Fruit fly (Drosophila melanogaster): ENCODE measurements around the gene CG31041.

CG31041 gene

DNA sequence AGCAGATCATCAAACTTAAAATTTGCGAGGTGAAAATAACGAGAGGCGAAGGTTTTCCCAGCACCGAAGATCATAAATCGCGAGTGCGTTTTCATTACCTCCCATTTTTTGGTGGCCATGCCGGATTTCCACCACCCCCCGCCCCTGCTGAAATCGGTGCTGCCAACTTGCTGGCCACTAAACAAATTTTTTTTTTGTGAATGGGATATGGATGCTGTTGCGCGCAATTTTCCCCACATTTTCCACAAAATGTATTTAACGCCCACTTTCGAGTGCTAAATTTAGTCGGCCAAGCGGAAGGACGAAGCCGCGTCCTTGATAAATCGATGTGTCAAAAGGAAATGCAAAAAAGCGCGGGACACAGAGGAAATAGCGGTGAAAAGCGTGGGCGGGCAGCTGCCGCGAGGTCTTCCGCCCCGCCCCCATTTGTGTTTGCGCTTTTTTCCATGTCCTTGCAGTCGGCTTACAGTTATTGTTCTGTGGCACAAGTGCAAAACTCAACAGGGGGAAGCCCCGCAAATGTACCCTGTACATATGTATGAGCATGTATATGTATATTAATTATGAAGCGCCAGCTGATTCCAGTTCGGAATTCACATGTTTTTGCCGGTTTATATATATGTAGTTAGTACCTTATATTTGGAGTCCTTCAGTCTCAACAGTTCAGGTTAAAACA lies 1.6 kb upstream of the CG31041 start:
- TF ChIP-seq Eip78C (GFP tag) = peak; percentile 50
- TF ChIP-seq CG10631 (GFP tag; optimal IDR thresholded peaks at IDR 0.05) = no peak
- peak; percentile 7 for TF ChIP-seq CG11762 (GFP tag; optimal IDR thresholded peaks at IDR 0.05; ENCODE audit: insufficient read depth)
- 0 out of 3 replicates have a peak, but pooled peaks have one; percentile 36 for TF ChIP-seq CG6163 (GFP tag; IDR thresholded peaks at IDR 0.05)
- TF ChIP-seq svp (GFP tag) = peak; percentile 55
- TF ChIP-seq eg (GFP tag; IDR thresholded peaks at IDR 0.05) = peak; percentile 40; the same call in 1 of the 3 replicates
- TF ChIP-seq CG3032 (tag; optimal IDR thresholded peaks at IDR 0.05) = no peak

DNA sequence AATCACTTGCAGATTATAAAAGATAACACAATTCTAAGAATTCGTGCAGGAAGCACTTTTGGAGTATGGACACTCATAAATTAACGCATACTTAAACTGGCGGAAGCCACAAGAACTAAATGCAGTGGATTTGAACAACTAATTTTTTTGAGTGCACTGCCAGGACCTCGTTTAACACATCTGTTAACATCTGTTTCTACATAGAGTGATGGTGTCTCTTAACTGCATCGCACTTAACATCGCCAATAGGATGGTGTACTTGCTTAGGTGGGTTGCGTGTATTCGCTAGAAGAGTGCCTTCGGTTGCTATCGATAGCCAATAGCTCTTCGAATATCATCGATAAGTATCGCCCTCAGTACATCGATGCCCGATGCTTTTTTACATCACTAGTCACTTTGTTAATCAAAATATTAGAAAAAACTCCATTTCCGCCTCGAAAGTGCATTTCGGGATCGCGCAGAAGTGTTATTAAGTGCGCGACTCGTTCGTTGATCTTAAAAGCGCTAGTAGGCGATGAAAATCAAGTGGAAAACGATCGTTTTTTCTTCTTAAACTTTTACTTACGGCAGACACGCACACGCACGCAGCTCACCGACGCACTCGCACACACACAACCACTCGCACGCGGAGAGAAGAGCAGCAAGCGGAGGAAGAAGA lies 904 bp upstream of the CG31041 start, which contains the start of gene alph:
Gene alph (plus strand): TSS at position 351 of the 658 bp plus-strand sequence.
- TF ChIP-seq dsx (GFP tag; optimal IDR thresholded peaks at IDR 0.05; ENCODE audit: poor library complexity, severe bottlenecking) (peak; percentile 8), CG15336 (GFP tag; IDR thresholded peaks at IDR 0.05) (no peak), fkh (GFP tag; optimal IDR thresholded peaks at IDR 0.05) (no peak), CG16779 (tag; optimal IDR thresholded peaks at IDR 0.05) (no peak), CG3032 (tag; optimal IDR thresholded peaks at IDR 0.05) (no peak), Hr39 (GFP tag; optimal IDR thresholded peaks at IDR 0.05) (peak; percentile 45), vri (GFP tag; optimal IDR thresholded peaks at IDR 0.05) (peak; percentile 14), svp (GFP tag) (peak; percentile 82), salr (GFP tag; optimal IDR thresholded peaks at IDR 0.05) (no peak), CG6808 (GFP tag; optimal IDR thresholded peaks at IDR 0.05) (no peak), CG11294 (GFP tag; IDR thresholded peaks at IDR 0.05) (no peak), CG1621 (tag; optimal IDR thresholded peaks at IDR 0.05) (no peak), Blimp-1 (GFP tag; optimal IDR thresholded peaks at IDR 0.05) (no peak), CG6163 (GFP tag; IDR thresholded peaks at IDR 0.05) (0 out of 3 replicates have a peak, but pooled peaks have one; percentile 30), CG6276 (GFP tag; optimal IDR thresholded peaks at IDR 0.05) (no peak), CG6792 (GFP tag; optimal IDR thresholded peaks at IDR 0.05) (no peak), Hr38 (GFP tag; optimal IDR thresholded peaks at IDR 0.05) (no peak), Eip75B (GFP tag; optimal IDR thresholded peaks at IDR 0.05) (peak; percentile 26), topi (GFP tag; optimal IDR thresholded peaks at IDR 0.05) (peak; percentile 50), Hr4 (GFP tag; optimal IDR thresholded peaks at IDR 0.05) (peak; percentile 54), CG32006 (GFP tag; optimal IDR thresholded peaks at IDR 0.05) (peak; percentile 25), CG11762 (GFP tag; optimal IDR thresholded peaks at IDR 0.05; ENCODE audit: insufficient read depth) (no peak), Sox102F (GFP tag; optimal IDR thresholded peaks at IDR 0.05) (peak; percentile 40), spab (GFP tag; optimal IDR thresholded peaks at IDR 0.05) (no peak), Eip93F (GFP tag; optimal IDR thresholded peaks at IDR 0.05) (no peak), CG6854 (GFP tag; optimal IDR thresholded peaks at IDR 0.05) (no peak), CG3919 (GFP tag; optimal IDR thresholded peaks at IDR 0.05) (peak; percentile 45), CG31627 (GFP tag; optimal IDR thresholded peaks at IDR 0.05) (peak; percentile 25), ss (GFP tag; optimal IDR thresholded peaks at IDR 0.05) (peak in 1 of 2 experiments; percentile 13), pdm3 (GFP tag; optimal IDR thresholded peaks at IDR 0.05) (peak; percentile 66), achi (GFP tag; optimal IDR thresholded peaks at IDR 0.05) (peak; percentile 42), CG7368 (GFP tag; optimal IDR thresholded peaks at IDR 0.05) (peak; percentile 29), CG9139 (GFP tag; optimal IDR thresholded peaks at IDR 0.05) (no peak), OdsH (GFP tag; optimal IDR thresholded peaks at IDR 0.05) (peak; percentile 63), CG8319 (GFP tag; optimal IDR thresholded peaks at IDR 0.05) (no peak), CG4318 (GFP tag; optimal IDR thresholded peaks at IDR 0.05) (no peak), CG10631 (GFP tag; optimal IDR thresholded peaks at IDR 0.05) (peak; percentile 45), lz (GFP tag; optimal IDR thresholded peaks at IDR 0.05) (peak; percentile 51), acj6 (GFP tag; optimal IDR thresholded peaks at IDR 0.05) (peak; percentile 54), Met (GFP tag; optimal IDR thresholded peaks at IDR 0.05) (peak; percentile 46), CG34406 (GFP tag; optimal IDR thresholded peaks at IDR 0.05) (peak; percentile 25), Sox15 (GFP tag; optimal IDR thresholded peaks at IDR 0.05) (no peak), Lpt (GFP tag; optimal IDR thresholded peaks at IDR 0.05) (peak; percentile 1), CG10669 (GFP tag; optimal IDR thresholded peaks at IDR 0.05) (peak; percentile 49), Gug (GFP tag; IDR thresholded peaks at IDR 0.05) (no peak)

All from whole organism, prepupa.